Fruit fly (Drosophila melanogaster) whole organism, embryonic: ENCODE results near the gene Kmn1.
A peak's percentile ranks its signal among the peaks of the same experiment; 100 is the strongest.

Source experiments
- Ada2b ChIP-seq: fragments of 200-800 bp; sonication (Bioruptor generic); IDR thresholded peaks from 2 replicates; pipeline ENCODE4 v1.3.6; 2022; ENCODE audit warnings: missing biosample characterization, missing genetic modification characterization
- Antp ChIP-seq: fragments of 200-800 bp; sonication (Bioruptor generic); optimal IDR thresholded peaks from 3 replicates; lab custom pipeline; 2016; ENCODE audit warnings: missing biosample characterization, missing genetic modification characterization
- Atf6 ChIP-seq: fragments of 200-800 bp; sonication (Bioruptor generic); IDR thresholded peaks from 2 replicates; pipeline ENCODE4 v1.3.6; 2022; ENCODE audit warnings: missing biosample characterization, missing genetic modification characterization
- CG10565 ChIP-seq: fragments of 200-800 bp; sonication (Bioruptor generic); optimal IDR thresholded peaks from 3 replicates; lab custom pipeline; 2016; ENCODE audit warnings: missing biosample characterization, mild to moderate bottlenecking, missing genetic modification characterization
- CG11093 ChIP-seq: fragments of 200-800 bp; sonication (Bioruptor generic); IDR thresholded peaks from 3 replicates; pipeline ENCODE4 v1.3.6; 2022; ENCODE audit warnings: missing biosample characterization, missing genetic modification characterization
- CG11456 ChIP-seq: fragments of 200-800 bp; sonication (Bioruptor generic); IDR thresholded peaks from 3 replicates; pipeline ENCODE4 v1.3.6; 2022; ENCODE audit warnings: missing biosample characterization, missing genetic modification characterization
- CG14667 ChIP-seq: fragments of 200-800 bp; sonication (Bioruptor generic); IDR thresholded peaks from 2 replicates; pipeline ENCODE4 v1.3.6; 2022; ENCODE audit warnings: missing biosample characterization, missing genetic modification characterization
- CG1602 ChIP-seq: fragments of 200-800 bp; sonication (Bioruptor generic); optimal IDR thresholded peaks from 3 replicates; lab custom pipeline; 2016; ENCODE audit warnings: missing biosample characterization, missing genetic modification characterization
- CG16863 ChIP-seq: fragments of 200-800 bp; sonication (Bioruptor generic); optimal IDR thresholded peaks from 3 replicates; lab custom pipeline; 2016; ENCODE audit warnings: missing biosample characterization, missing genetic modification characterization
- CG17829 ChIP-seq: fragments of 200-800 bp; optimal IDR thresholded peaks from 2 replicates; lab custom pipeline; 2019; ENCODE audit warnings: missing biosample characterization, mild to moderate bottlenecking, missing genetic modification characterization, moderate library complexity
- CG18011 ChIP-seq: fragments of 200-800 bp; sonication (Bioruptor generic); optimal IDR thresholded peaks from 2 replicates; lab custom pipeline; 2017; ENCODE audit warnings: missing biosample characterization, missing genetic modification characterization, mild to moderate bottlenecking, moderate library complexity, missing genotype
- CG2678 ChIP-seq: fragments of 200-800 bp; sonication (Bioruptor generic); optimal IDR thresholded peaks from 3 replicates; lab custom pipeline; 2019; ENCODE audit warnings: missing biosample characterization, mild to moderate bottlenecking, missing genetic modification characterization, moderate library complexity
- CG31224 ChIP-seq: fragments of 200-800 bp; sonication (Bioruptor generic); IDR thresholded peaks from 2 replicates; pipeline ENCODE4 v1.3.6; 2022; ENCODE audit warnings: missing biosample characterization, missing genetic modification characterization
- CG34224 ChIP-seq: fragments of 200-800 bp; sonication (Bioruptor generic); IDR thresholded peaks from 3 replicates; pipeline ENCODE4 v1.3.6; 2022; ENCODE audit warnings: missing biosample characterization, missing genetic modification characterization; ENCODE audit not compliant: partially characterized antibody
- CG3847 ChIP-seq: fragments of 200-800 bp; sonication (Bioruptor generic); IDR thresholded peaks from 2 replicates; pipeline ENCODE4 v1.3.6; 2022; ENCODE audit warnings: missing biosample characterization, missing genetic modification characterization
- CG4404 ChIP-seq: fragments of 200-800 bp; sonication (Bioruptor generic); IDR thresholded peaks from 2 replicates; pipeline ENCODE4 v1.3.6; 2022; ENCODE audit warnings: missing biosample characterization, missing genetic modification characterization
- CG5180 ChIP-seq: fragments of 200-800 bp; sonication (Bioruptor generic); optimal IDR thresholded peaks from 3 replicates; lab custom pipeline; 2017; ENCODE audit warnings: missing biosample characterization, missing genetic modification characterization, mild to moderate bottlenecking, moderate library complexity, missing genetic modification reagents
- CG6175 ChIP-seq: fragments of 200-800 bp; sonication (Bioruptor generic); IDR thresholded peaks from 3 replicates; pipeline ENCODE4 v1.3.6; 2022; ENCODE audit warnings: missing biosample characterization, missing genetic modification characterization
- CG7357 ChIP-seq: fragments of 200-800 bp; sonication (Bioruptor generic); IDR thresholded peaks from 3 replicates; pipeline ENCODE4 v1.3.6; 2022; ENCODE audit warnings: missing biosample characterization, missing genetic modification characterization
- CG8924 ChIP-seq: fragments of 200-800 bp; optimal IDR thresholded peaks from 3 replicates; lab custom pipeline; 2019; ENCODE audit warnings: missing biosample characterization, mild to moderate bottlenecking, missing genetic modification characterization, moderate library complexity
- CG9609 ChIP-seq: fragments of 200-800 bp; sonication (Bioruptor generic); optimal IDR thresholded peaks from 3 replicates; lab custom pipeline; 2016; ENCODE audit warnings: missing biosample characterization, missing genetic modification characterization
- CoRest ChIP-seq: fragments of 200-800 bp; sonication (Bioruptor generic); optimal IDR thresholded peaks from 3 replicates; lab custom pipeline; 2018; ENCODE audit warnings: missing biosample characterization, mild to moderate bottlenecking, missing genetic modification characterization, moderate library complexity
- D19A ChIP-seq: fragments of 200-800 bp; optimal IDR thresholded peaks from 3 replicates; lab custom pipeline; 2019; ENCODE audit warnings: missing biosample characterization, mild to moderate bottlenecking, missing genetic modification characterization, moderate library complexity
- D19B ChIP-seq: fragments of 200-800 bp; sonication (Bioruptor generic); optimal IDR thresholded peaks from 2 replicates; lab custom pipeline; 2017; ENCODE audit warnings: missing biosample characterization, mild to moderate bottlenecking, missing genetic modification characterization
- Dip2 ChIP-seq: fragments of 200-800 bp; sonication (Bioruptor generic); IDR thresholded peaks from 2 replicates; pipeline ENCODE4 v1.3.6; 2022; ENCODE audit warnings: missing biosample characterization, missing genetic modification characterization
- Ets65A ChIP-seq: fragments of 200-800 bp; sonication (Bioruptor generic); peaks from one replicate; lab custom pipeline; 2016; ENCODE audit warnings: missing biosample characterization, missing genetic modification characterization
- Gsc ChIP-seq: fragments of 200-800 bp; sonication (Bioruptor generic); IDR thresholded peaks from 2 replicates; pipeline ENCODE4 v1.3.6; 2022; ENCODE audit warnings: missing biosample characterization, missing genetic modification characterization
- HHEX ChIP-seq: fragments of 200-800 bp; sonication (Bioruptor generic); optimal IDR thresholded peaks from 3 replicates; lab custom pipeline; 2017; ENCODE audit warnings: missing biosample characterization, mild to moderate bottlenecking, missing genetic modification characterization, missing genetic modification reagents
- HLH3B ChIP-seq: fragments of 200-800 bp; sonication (Bioruptor generic); IDR thresholded peaks from 2 replicates; pipeline ENCODE4 v1.3.6; 2022; ENCODE audit warnings: missing biosample characterization, missing genetic modification characterization
- HmgD ChIP-seq: fragments of 200-800 bp; sonication (Bioruptor generic); optimal IDR thresholded peaks from 3 replicates; lab custom pipeline; 2016; ENCODE audit warnings: missing biosample characterization, missing genetic modification characterization
- Hr39 ChIP-seq: fragments of >200 bp; optimal IDR thresholded peaks from 2 replicates; lab custom pipeline; 2017
- Hr51 ChIP-seq, 2 experiments: fragments of 200-800 bp; sonication (Bioruptor generic); optimal IDR thresholded peaks; 2 replicates in 1 of 2; 3 replicates in 1 of 2; lab custom pipeline; 2016 to 2018; ENCODE audit warnings: missing biosample characterization in 2 of 2, missing genetic modification characterization in 2 of 2, mild to moderate bottlenecking in 1 of 2, moderate library complexity in 1 of 2
- Stat92E ChIP-seq, 3 experiments: fragments of >200 bp in 2 of 3; fragments of 200-800 bp in 1 of 3; sonication (Bioruptor generic) in 1 of 3; optimal IDR thresholded peaks; 2 replicates each; lab custom pipeline; 2017 to 2019; ENCODE audit warnings: missing biosample characterization in 3 of 3, missing genetic modification characterization in 3 of 3, mild to moderate bottlenecking in 1 of 3, moderate library complexity in 1 of 3
- Xbp1 ChIP-seq: fragments of 200-800 bp; sonication (Bioruptor generic); optimal IDR thresholded peaks from 3 replicates; lab custom pipeline; 2016; ENCODE audit warnings: missing biosample characterization, mild to moderate bottlenecking, missing genetic modification characterization
- al ChIP-seq: fragments of 200-800 bp; sonication (Bioruptor generic); IDR thresholded peaks from 2 replicates; pipeline ENCODE4 v1.3.6; 2022; ENCODE audit warnings: missing biosample characterization, missing genetic modification characterization
- bowl ChIP-seq: fragments of 200-800 bp; sonication (Bioruptor generic); IDR thresholded peaks from 2 replicates; pipeline ENCODE4 v1.3.6; 2022; ENCODE audit warnings: missing biosample characterization, missing genetic modification characterization
- br ChIP-seq: fragments of >200 bp; optimal IDR thresholded peaks from 2 replicates; lab custom pipeline; 2017
- ci ChIP-seq: fragments of 200-800 bp; sonication (Bioruptor generic); IDR thresholded peaks from 3 replicates; pipeline ENCODE4 v1.3.6; 2022; ENCODE audit warnings: missing biosample characterization, missing genetic modification characterization
- dan ChIP-seq: fragments of 200-800 bp; sonication (Bioruptor generic); IDR thresholded peaks from 2 replicates; pipeline ENCODE4 v1.3.6; 2022; ENCODE audit warnings: missing biosample characterization, missing genetic modification characterization
- exex ChIP-seq: fragments of 200-800 bp; sonication (Bioruptor generic); optimal IDR thresholded peaks from 4 replicates; lab custom pipeline; 2018; ENCODE audit warnings: missing biosample characterization, mild to moderate bottlenecking, missing genetic modification characterization, moderate library complexity
- gsb-n ChIP-seq: fragments of 200-800 bp; sonication (Bioruptor generic); optimal IDR thresholded peaks from 3 replicates; lab custom pipeline; 2018; ENCODE audit warnings: missing biosample characterization, mild to moderate bottlenecking, missing genetic modification characterization
- h ChIP-seq: fragments of >200 bp; optimal IDR thresholded peaks from 2 replicates; lab custom pipeline; 2017
- hb ChIP-seq: fragments of 200-800 bp; sonication (Bioruptor generic); IDR thresholded peaks from 3 replicates; pipeline ENCODE4 v1.3.6; 2022; ENCODE audit warnings: missing biosample characterization, missing genetic modification characterization; ENCODE audit not compliant: partially characterized antibody
- kay ChIP-seq: fragments of 200-800 bp; sonication (Bioruptor generic); optimal IDR thresholded peaks from 2 replicates; lab custom pipeline; 2016; ENCODE audit warnings: missing biosample characterization, missing genetic modification characterization
- ken ChIP-seq: fragments of 200-800 bp; sonication (Bioruptor generic); IDR thresholded peaks from 3 replicates; pipeline ENCODE4 v1.3.6; 2022; ENCODE audit warnings: missing biosample characterization, missing genetic modification characterization
- lbe ChIP-seq: fragments of 200-800 bp; sonication (Bioruptor generic); optimal IDR thresholded peaks from 2 replicates; lab custom pipeline; 2016; ENCODE audit warnings: missing biosample characterization, mild to moderate bottlenecking, missing genetic modification characterization
- nmo ChIP-seq: fragments of 200-800 bp; sonication (Bioruptor generic); optimal IDR thresholded peaks from 2 replicates; lab custom pipeline; 2018; ENCODE audit warnings: missing biosample characterization, mild to moderate bottlenecking, missing genetic modification characterization, moderate library complexity
- prd ChIP-seq, 3 experiments: fragments of >200 bp in 2 of 3; fragments of 200-800 bp in 1 of 3; sonication (Bioruptor generic) in 1 of 3; optimal IDR thresholded peaks in 2 of 3; IDR thresholded peaks in 1 of 3; 2 replicates in 2 of 3; 3 replicates in 1 of 3; pipeline versions ENCODE4 v1.3.6 to Lab custom; 2017 to 2022; ENCODE audit warnings: missing biosample characterization in 1 of 3, missing genetic modification characterization in 1 of 3
- shn ChIP-seq: fragments of 200-800 bp; sonication (Bioruptor generic); optimal IDR thresholded peaks from 3 replicates; lab custom pipeline; 2016; ENCODE audit warnings: missing biosample characterization, missing genetic modification characterization
- sna ChIP-seq: fragments of 200-800 bp; sonication (Bioruptor generic); IDR thresholded peaks from 2 replicates; pipeline ENCODE4 v1.3.6; 2022; ENCODE audit warnings: missing biosample characterization, missing genetic modification characterization; ENCODE audit not compliant: partially characterized antibody
- unc-4 ChIP-seq: fragments of 200-800 bp; sonication (Bioruptor generic); IDR thresholded peaks from 2 replicates; pipeline ENCODE4 v1.3.6; 2022; ENCODE audit warnings: missing biosample characterization, missing genetic modification characterization; ENCODE audit not compliant: partially characterized antibody
- zen2 ChIP-seq: fragments of 200-800 bp; sonication (Bioruptor generic); IDR thresholded peaks from 3 replicates; pipeline ENCODE4 v1.3.6; 2022; ENCODE audit warnings: missing biosample characterization, missing genetic modification characterization; ENCODE audit not compliant: partially characterized antibody

Gene Kmn1

dm6 chrX:11548701-11549100 is 23.5 kb downstream of the Kmn1 start (continued):
- TF ChIP-seq D19A (tag; lab: Kevin White, UChicago) (peak; percentile 33), CG14667 (GFP tag; lab: Robert Waterston, UW) (no peak), kay (no peak), unc-4 (no peak), D19B (GFP tag; lab: Kevin White, UChicago) (no peak), CG8924 (peak; percentile 41), CG16863 (peak; percentile 26), h (no peak), CG31224 (GFP tag; lab: Robert Waterston, UW) (no peak), Xbp1 (GFP tag; lab: Kevin White, UChicago) (peak; percentile 31), CG1602 (GFP tag; lab: Kevin White, UChicago) (peak; percentile 11), nmo (GFP tag; lab: Kevin White, UChicago) (peak; percentile 43), hb (GFP tag; lab: Robert Waterston, UW) (no peak), CG7357 (GFP tag; lab: Robert Waterston, UW) (no peak), HmgD (GFP tag; lab: Kevin White, UChicago) (no peak), gsb-n (tag; lab: Kevin White, UChicago) (peak; percentile 50), CG4404 (GFP tag; lab: Robert Waterston, UW) (no peak), CG9609 (GFP tag; lab: Kevin White, UChicago) (no peak), CG3847 (GFP tag; lab: Robert Waterston, UW) (no peak), sna (GFP tag; lab: Robert Waterston, UW) (no peak), lbe (no peak), CG18011 (GFP tag; lab: Kevin White, UChicago) (no peak), CG6175 (GFP tag; lab: Robert Waterston, UW) (no peak), shn (GFP tag; lab: Kevin White, UChicago) (no peak), CG34224 (GFP tag; lab: Robert Waterston, UW) (no peak), ken (no peak), CG2678 (peak; percentile 53), Dip2 (GFP tag; lab: Robert Waterston, UW) (no peak), Antp (GFP tag; lab: Kevin White, UChicago) (peak; percentile 7), HLH3B (0 out of 2 replicates have a peak, but pooled peaks have one; percentile 10), exex (no peak), bowl (GFP tag; lab: Robert Waterston, UW) (no peak), CoRest (tag; lab: Kevin White, UChicago) (no peak), dan (no peak), HHEX (GFP tag; lab: Kevin White, UChicago) (no peak), Hr39 (no peak), CG5180 (GFP tag; lab: Kevin White, UChicago) (no peak), Stat92E (GFP tag; optimal IDR thresholded peaks at IDR 0.05; lab: Kevin White, UChicago) (no peak), ci (GFP tag; lab: Robert Waterston, UW) (0 out of 3 replicates have a peak, but pooled peaks have one; percentile 16), Atf6 (GFP tag; lab: Robert Waterston, UW) (no peak), br (no peak), CG10565 (no peak), prd (optimal IDR thresholded peaks at IDR 0.05; lab: Kevin White, UChicago) (no peak), prd (GFP tag; IDR thresholded peaks at IDR 0.05; lab: Robert Waterston, UW) (no peak; the same call in 2 of the 3 replicates), CG11093 (no peak), CG17829 (tag; lab: Kevin White, UChicago) (peak; percentile 39), zen2 (GFP tag; lab: Robert Waterston, UW) (no peak), al (GFP tag; lab: Robert Waterston, UW) (no peak), Ada2b (no peak), CG11456 (GFP tag; lab: Robert Waterston, UW) (no peak), Ets65A (peak; percentile 72), Hr51 (GFP tag; optimal IDR thresholded peaks at IDR 0.05; lab: Kevin White, UChicago) (peak; percentile 30 to 38), Gsc (no peak)
